Fruit fly (Drosophila melanogaster): Measurements from ENCODE around the gene CG46320.
A peak's percentile ranks its signal among the peaks of the same experiment; 100 is the strongest.

The CG46320 gene

dm6 chr3L:5787476-5787875 lies 123.6 kb downstream of the CG46320 start:
- no peak for TF ChIP-seq CG17801 (GFP tag; optimal IDR thresholded peaks at IDR 0.05; ENCODE audit: partially characterized antibody)

- no peak for TF ChIP-seq CG17801 (GFP tag; optimal IDR thresholded peaks at IDR 0.05; ENCODE audit: partially characterized antibody)
Observed at dm6 chr3L:5788823-5789222, 124.9 kb downstream of the CG46320 start.

DNA sequence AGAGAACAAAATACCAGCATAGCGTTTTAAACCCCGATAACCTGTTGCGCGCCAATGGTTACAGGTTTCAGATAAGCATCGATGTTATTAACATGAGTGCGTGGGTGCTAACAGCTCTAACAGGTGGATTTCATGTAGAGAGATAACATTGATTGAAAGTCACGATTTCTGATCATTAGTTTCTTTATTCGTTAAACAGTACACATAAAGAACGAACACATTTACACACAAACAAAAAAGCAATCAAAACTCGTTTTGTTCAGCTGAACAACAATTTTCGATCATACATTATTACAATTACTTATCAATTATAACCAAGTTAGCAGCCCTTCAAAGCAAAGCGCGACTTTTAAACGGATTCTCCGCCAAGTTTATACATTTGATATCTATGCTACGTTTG lies 125.7 kb downstream of the CG46320 start:
- peak; percentile 32 for TF ChIP-seq CG17801 (GFP tag; optimal IDR thresholded peaks at IDR 0.05; ENCODE audit: partially characterized antibody)

DNA sequence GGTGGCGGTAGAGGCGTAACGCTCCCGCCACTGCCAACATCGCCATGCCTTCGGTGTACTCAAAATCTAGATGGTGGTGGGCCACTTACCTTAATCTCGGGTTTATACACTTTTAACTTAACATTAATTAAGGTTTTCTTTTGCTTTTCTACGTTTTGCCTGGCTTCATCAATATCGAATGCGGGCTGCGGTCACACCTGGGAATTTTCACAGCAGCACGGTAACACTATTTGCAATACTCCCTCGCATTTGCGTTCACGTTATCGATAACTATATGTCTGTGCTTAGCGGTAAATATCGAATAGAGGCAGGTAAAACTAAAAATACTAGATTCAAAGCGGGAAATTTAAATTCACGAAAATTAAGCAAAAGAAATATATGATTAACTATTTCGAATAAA lies 130.0 kb downstream of the CG46320 start, which contains the start of gene Bre1:
Gene Bre1, minus strand, starts transcription at position 226 of the 400 bp plus-strand sequence.
- TF ChIP-seq CG17801 (GFP tag; optimal IDR thresholded peaks at IDR 0.05; ENCODE audit: partially characterized antibody) = no peak

- no peak for TF ChIP-seq CG17801 (GFP tag; optimal IDR thresholded peaks at IDR 0.05; ENCODE audit: partially characterized antibody)
Observed at dm6 chr3L:5796493-5796998, 132.6 kb downstream of the CG46320 start, which contains the start of gene Tektin-C. Gene Tektin-C, minus strand, starts transcription at chr3L:5796543.

DNA sequence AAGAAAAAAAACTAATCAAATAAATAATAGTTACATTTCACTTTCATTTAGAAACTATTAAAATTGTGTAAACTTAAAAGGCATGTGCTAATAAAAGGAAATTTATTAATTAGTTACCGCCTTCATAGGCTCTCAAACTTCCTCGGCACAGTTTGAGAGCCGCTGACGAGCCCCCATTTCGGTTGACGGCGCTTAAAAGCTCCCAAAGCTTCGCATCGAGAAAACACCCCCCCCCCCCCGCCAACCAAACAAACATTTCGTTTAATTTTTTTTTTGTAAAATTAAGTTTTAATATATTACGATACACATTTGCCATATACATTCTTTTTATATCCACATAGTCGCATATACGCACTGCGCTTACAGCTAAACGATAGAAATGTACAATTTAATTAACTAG lies 133.4 kb downstream of the CG46320 start:
- no peak for TF ChIP-seq CG17801 (GFP tag; optimal IDR thresholded peaks at IDR 0.05; ENCODE audit: partially characterized antibody)
